Worm (Caenorhabditis elegans) whole organism, L3 larva: Measurements from ENCODE around the gene T10H9.1.
A peak's percentile ranks its signal among the peaks of the same experiment; 100 is the strongest.

Experiments used
- ama-1 ChIP-seq: fragments of 150-350 bp; optimal IDR thresholded peaks from 2 replicates; lab custom pipeline; 2018
- ceh-16 ChIP-seq: sonication (generic microtip); optimal IDR thresholded peaks from 2 replicates; lab custom pipeline; 2017; ENCODE audit warnings: missing biosample characterization, missing genetic modification characterization
- ceh-82 ChIP-seq: fragments of 150-350 bp; optimal IDR thresholded peaks from 2 replicates; lab custom pipeline; 2014; ENCODE audit warnings: missing biosample characterization, missing genetic modification characterization
- egl-27 ChIP-seq: sonication (generic microtip); optimal IDR thresholded peaks from 4 replicates; lab custom pipeline; 2017; ENCODE audit warnings: missing biosample characterization, missing genetic modification reagents, missing genetic modification characterization
- elt-2 ChIP-seq: sonication (generic microtip); optimal IDR thresholded peaks from 2 replicates; lab custom pipeline; 2016; ENCODE audit warnings: missing genetic modification reagents, mild to moderate bottlenecking, missing genetic modification characterization, missing compliant biosample characterization
- fkh-10 ChIP-seq: sonication (generic microtip); optimal IDR thresholded peaks from 2 replicates; lab custom pipeline; 2017; ENCODE audit warnings: missing biosample characterization, missing genetic modification reagents, missing genetic modification characterization
- nhr-237 ChIP-seq: fragments of 150-350 bp; optimal IDR thresholded peaks from 2 replicates; lab custom pipeline; 2014; ENCODE audit warnings: missing biosample characterization, missing genetic modification characterization
- pha-4 ChIP-seq: fragments of 150-350 bp; optimal IDR thresholded peaks from 2 replicates; lab custom pipeline; 2014; ENCODE audit warnings: missing biosample characterization, missing genetic modification reagents, missing genetic modification characterization
- sea-2 ChIP-seq: fragments of 150-350 bp; sonication (generic microtip); optimal IDR thresholded peaks from 4 replicates; lab custom pipeline; 2014; ENCODE audit warnings: missing biosample characterization, missing genetic modification reagents, missing genetic modification characterization
- skn-1 ChIP-seq: fragments of 150-350 bp; optimal IDR thresholded peaks from 2 replicates; lab custom pipeline; 2014; ENCODE audit warnings: missing biosample characterization, missing genetic modification characterization
- unc-39 ChIP-seq: sonication (generic microtip); optimal IDR thresholded peaks from 4 replicates; lab custom pipeline; 2017; ENCODE audit warnings: missing biosample characterization, missing genetic modification characterization

ce11 chrV:6630769-6631168 lies 18.6 kb upstream of the T10H9.1 start:
- TF ChIP-seq ceh-82 (tag; lab: Kevin White, UChicago), result no peak
- TF ChIP-seq fkh-10 (GFP tag; lab: Kevin White, UChicago), result peak; percentile 13
- TF ChIP-seq pha-4 (tag; lab: Kevin White, UChicago), result no peak
- no peak for TF ChIP-seq egl-27 (tag; lab: Kevin White, UChicago)
- TF ChIP-seq unc-39 (tag; lab: Kevin White, UChicago), result no peak
- no peak for TF ChIP-seq skn-1 (tag; lab: Kevin White, UChicago)
- TF ChIP-seq elt-2, result no peak
- no peak for TF ChIP-seq ceh-16 (tag; lab: Kevin White, UChicago)
- TF ChIP-seq nhr-237, result no peak
- no peak for TF ChIP-seq sea-2
- no peak for TF ChIP-seq ama-1 (lab: Kevin White, UChicago)
